Worm (Caenorhabditis elegans) whole organism, L1 larva: ENCODE results near the gene rsp-3.
A peak's percentile ranks its signal among the peaks of the same experiment; 100 is the strongest.

Experiments used
- C04F5.9 ChIP-seq: sonication (generic microtip); optimal IDR thresholded peaks from 2 replicates; lab custom pipeline; 2016; ENCODE audit warnings: missing genetic modification characterization, missing compliant biosample characterization
- C34B4.2 ChIP-seq: sonication (generic microtip); optimal IDR thresholded peaks from 2 replicates; lab custom pipeline; 2017; ENCODE audit warnings: mild to moderate bottlenecking, missing genetic modification characterization, missing compliant biosample characterization
- F16B12.6 ChIP-seq: fragments of 150-350 bp; optimal IDR thresholded peaks from 2 replicates; lab custom pipeline; 2014; ENCODE audit warnings: missing biosample characterization, missing genetic modification characterization
- Y116A8C.19 ChIP-seq: sonication (generic microtip); optimal IDR thresholded peaks from 2 replicates; lab custom pipeline; 2016; ENCODE audit warnings: missing compliant biosample characterization, missing genetic modification characterization, borderline replicate concordance
- aha-1 ChIP-seq: fragments of 150-350 bp; optimal IDR thresholded peaks from 2 replicates; lab custom pipeline; 2014; ENCODE audit warnings: missing biosample characterization, missing genetic modification characterization
- alr-1 ChIP-seq: fragments of 200-800 bp; sonication (Bioruptor generic); optimal IDR thresholded peaks from 2 replicates; lab custom pipeline; 2018; ENCODE audit warnings: borderline replicate concordance, mild to moderate bottlenecking, missing genetic modification characterization, missing compliant biosample characterization
- aly-2 ChIP-seq: fragments of 150-350 bp; optimal IDR thresholded peaks from 2 replicates; lab custom pipeline; 2014; ENCODE audit warnings: missing biosample characterization, missing genetic modification characterization
- ceh-63 ChIP-seq: fragments of 200-800 bp; sonication (Bioruptor generic); optimal IDR thresholded peaks from 2 replicates; lab custom pipeline; 2018; ENCODE audit warnings: mild to moderate bottlenecking, missing genetic modification characterization, missing compliant biosample characterization
- ceh-90 ChIP-seq: sonication (generic microtip); optimal IDR thresholded peaks from 2 replicates; lab custom pipeline; 2016; ENCODE audit warnings: missing genetic modification characterization, missing compliant biosample characterization
- ces-1 ChIP-seq: fragments of 150-350 bp; optimal IDR thresholded peaks from 2 replicates; lab custom pipeline; 2014; ENCODE audit warnings: missing biosample characterization, missing genetic modification reagents, missing genetic modification characterization
- dpl-1 ChIP-seq, 3 experiments: fragments of 150-350 bp in 2 of 3; sonication (generic microtip) in 1 of 3; optimal IDR thresholded peaks; 2 replicates each; lab custom pipeline; 2014 to 2017; ENCODE audit warnings: missing biosample characterization in 3 of 3, missing genetic modification characterization in 3 of 3, missing genetic modification reagents in 3 of 3
- dsc-1 ChIP-seq: sonication (generic microtip); optimal IDR thresholded peaks from 2 replicates; lab custom pipeline; 2016; ENCODE audit warnings: mild to moderate bottlenecking, missing genetic modification characterization, missing compliant biosample characterization
- efl-1 ChIP-seq, 4 experiments: fragments of 150-350 bp; optimal IDR thresholded peaks in 3 of 4; peaks in 1 of 4; 1 replicate in 1 of 4; 2 replicates in 3 of 4; lab custom pipeline; 2014; ENCODE audit warnings: missing biosample characterization in 2 of 4, missing genetic modification characterization in 2 of 4, missing genetic modification reagents in 2 of 4
- elt-2 ChIP-seq: sonication (generic microtip); optimal IDR thresholded peaks from 2 replicates; lab custom pipeline; 2016; ENCODE audit warnings: missing genetic modification characterization, mild to moderate bottlenecking, inconsistent platforms, missing compliant biosample characterization, missing genetic modification reagents
- ets-5 ChIP-seq: fragments of 200-800 bp; sonication (Bioruptor generic); IDR thresholded peaks from 2 replicates; pipeline ENCODE4 v1.3.6; 2022; ENCODE audit warnings: missing genetic modification characterization, missing compliant biosample characterization
- fkh-10 ChIP-seq: sonication (generic microtip); optimal IDR thresholded peaks from 2 replicates; lab custom pipeline; 2017; ENCODE audit warnings: missing biosample characterization, missing genetic modification reagents, missing genetic modification characterization
- fkh-4 ChIP-seq: sonication (generic microtip); optimal IDR thresholded peaks from 2 replicates; lab custom pipeline; 2016; ENCODE audit warnings: missing compliant biosample characterization, missing genetic modification characterization, borderline replicate concordance
- grh-1 ChIP-seq: fragments of 200-800 bp; sonication (Bioruptor generic); IDR thresholded peaks from 2 replicates; pipeline ENCODE4 v1.3.6; 2022; ENCODE audit warnings: missing genetic modification reagents, missing genetic modification characterization, missing compliant biosample characterization
- hlh-4 ChIP-seq: sonication (generic microtip); optimal IDR thresholded peaks from 2 replicates; lab custom pipeline; 2016; ENCODE audit warnings: mild to moderate bottlenecking, missing genetic modification characterization, missing compliant biosample characterization
- hpl-2 ChIP-seq: fragments of 150-350 bp; optimal IDR thresholded peaks from 2 replicates; lab custom pipeline; 2014; ENCODE audit warnings: missing biosample characterization, missing genetic modification reagents, missing genetic modification characterization
- isw-1 ChIP-seq: fragments of 200-800 bp; sonication (Bioruptor generic); IDR thresholded peaks from 2 replicates; pipeline ENCODE4 v1.3.6; 2022; ENCODE audit warnings: missing genetic modification characterization, missing compliant biosample characterization
- lin-13 ChIP-seq: fragments of 150-350 bp; optimal IDR thresholded peaks from 2 replicates; lab custom pipeline; 2014; ENCODE audit warnings: missing biosample characterization, missing genetic modification reagents, missing genetic modification characterization
- lin-14 ChIP-seq: fragments of 200-800 bp; sonication (Bioruptor generic); optimal IDR thresholded peaks from 2 replicates; lab custom pipeline; 2018; ENCODE audit warnings: mild to moderate bottlenecking, missing genetic modification characterization, moderate library complexity, missing compliant biosample characterization
- lin-15B ChIP-seq: fragments of 150-350 bp; sonication (generic microtip); optimal IDR thresholded peaks from 3 replicates; lab custom pipeline; 2014; ENCODE audit warnings: missing biosample characterization, missing genetic modification characterization
- lin-35 ChIP-seq, 2 experiments: fragments of 150-350 bp; optimal IDR thresholded peaks; 2 replicates each; lab custom pipeline; 2014; ENCODE audit warnings: missing biosample characterization in 2 of 2, missing genetic modification characterization in 2 of 2, missing genetic modification reagents in 2 of 2
- lin-39 ChIP-seq: fragments of 150-350 bp; optimal IDR thresholded peaks from 2 replicates; lab custom pipeline; 2014; ENCODE audit warnings: missing biosample characterization, missing genetic modification reagents, missing genetic modification characterization
- lir-3 ChIP-seq: sonication (generic microtip); optimal IDR thresholded peaks from 2 replicates; lab custom pipeline; 2016; ENCODE audit warnings: mild to moderate bottlenecking, missing genetic modification characterization, moderate library complexity, missing compliant biosample characterization; ENCODE audit not compliant: poor library complexity
- lsy-2 ChIP-seq, 2 experiments: fragments of 150-350 bp; optimal IDR thresholded peaks; 2 replicates each; lab custom pipeline; 2014; ENCODE audit warnings: missing biosample characterization in 2 of 2, missing genetic modification characterization in 2 of 2
- mab-9 ChIP-seq: fragments of 200-800 bp; sonication (Bioruptor generic); IDR thresholded peaks from 2 replicates; pipeline ENCODE4 v1.3.6; 2022; ENCODE audit warnings: missing genetic modification reagents, missing genetic modification characterization, missing compliant biosample characterization
- mef-2 ChIP-seq: fragments of 150-350 bp; optimal IDR thresholded peaks from 2 replicates; lab custom pipeline; 2014; ENCODE audit warnings: missing biosample characterization, missing genetic modification characterization
- mep-1 ChIP-seq: fragments of 150-350 bp; optimal IDR thresholded peaks from 2 replicates; lab custom pipeline; 2014; ENCODE audit warnings: missing biosample characterization, missing genetic modification characterization
- nhr-20 ChIP-seq: sonication (generic microtip); optimal IDR thresholded peaks from 2 replicates; lab custom pipeline; 2016; ENCODE audit warnings: mild to moderate bottlenecking, missing genetic modification characterization, missing compliant biosample characterization
- nhr-28 ChIP-seq: fragments of 150-350 bp; optimal IDR thresholded peaks from 2 replicates; lab custom pipeline; 2014; ENCODE audit warnings: missing biosample characterization, missing genetic modification characterization
- nhr-47 ChIP-seq: sonication (generic microtip); optimal IDR thresholded peaks from 2 replicates; lab custom pipeline; 2016; ENCODE audit warnings: mild to moderate bottlenecking, missing genetic modification characterization, moderate library complexity, missing compliant biosample characterization
- nhr-76 ChIP-seq: sonication (generic microtip); optimal IDR thresholded peaks from 2 replicates; lab custom pipeline; 2017; ENCODE audit warnings: missing biosample characterization, missing genetic modification characterization
- nhr-77 ChIP-seq: fragments of 150-350 bp; optimal IDR thresholded peaks from 2 replicates; lab custom pipeline; 2014; ENCODE audit warnings: missing biosample characterization, missing genetic modification characterization
- nhr-85 ChIP-seq: sonication (generic microtip); peaks from one replicate; lab custom pipeline; 2016; ENCODE audit warnings: missing genetic modification characterization, inconsistent platforms, missing compliant biosample characterization
- pqm-1 ChIP-seq: sonication (generic microtip); optimal IDR thresholded peaks from 3 replicates; lab custom pipeline; 2017; ENCODE audit warnings: missing biosample characterization, missing genetic modification characterization
- rnt-1 ChIP-seq: sonication (generic microtip); optimal IDR thresholded peaks from 2 replicates; lab custom pipeline; 2016; ENCODE audit warnings: mild to moderate bottlenecking, missing genetic modification characterization, moderate library complexity, missing compliant biosample characterization
- snpc-4 ChIP-seq: fragments of 150-350 bp; optimal IDR thresholded peaks from 2 replicates; lab custom pipeline; 2014; ENCODE audit warnings: missing biosample characterization, missing genetic modification characterization
- sox-4 ChIP-seq: sonication (generic microtip); optimal IDR thresholded peaks from 2 replicates; lab custom pipeline; 2016; ENCODE audit warnings: missing genetic modification characterization, missing compliant biosample characterization
- unc-130 ChIP-seq: fragments of 150-350 bp; optimal IDR thresholded peaks from 2 replicates; lab custom pipeline; 2017; ENCODE audit warnings: missing biosample characterization, missing genetic modification characterization, inconsistent platforms
- unc-98 ChIP-seq: fragments of 200-800 bp; sonication (Bioruptor generic); IDR thresholded peaks from 2 replicates; pipeline ENCODE4 v1.3.6; 2022; ENCODE audit warnings: missing genetic modification characterization, missing compliant biosample characterization
- vab-15 ChIP-seq: sonication (generic microtip); optimal IDR thresholded peaks from 2 replicates; lab custom pipeline; 2017; ENCODE audit warnings: missing genotype, mild to moderate bottlenecking, missing genetic modification characterization, missing compliant biosample characterization
- xbp-1 ChIP-seq: sonication (generic microtip); optimal IDR thresholded peaks from 2 replicates; lab custom pipeline; 2016; ENCODE audit warnings: missing genetic modification characterization, missing compliant biosample characterization
- zag-1 ChIP-seq: fragments of 150-350 bp; optimal IDR thresholded peaks from 2 replicates; lab custom pipeline; 2014; ENCODE audit warnings: missing biosample characterization, missing genetic modification characterization
- ztf-11 ChIP-seq, 2 experiments: sonication (generic microtip); optimal IDR thresholded peaks; 2 replicates each; lab custom pipeline; 2016 to 2017; ENCODE audit warnings: missing genetic modification characterization in 2 of 2, missing biosample characterization in 1 of 2, missing compliant biosample characterization in 1 of 2
- ztf-4 ChIP-seq: fragments of 150-350 bp; optimal IDR thresholded peaks from 2 replicates; lab custom pipeline; 2014; ENCODE audit warnings: missing biosample characterization, missing genetic modification characterization

rsp-3 gene

ce11 chrIII:12687872-12688375, at the start of gene rsp-3, which contains the start of gene spin-4 (continued):
- TF ChIP-seq efl-1 (optimal IDR thresholded peaks at IDR 0.05; lab: Kevin White, UChicago) (peak; percentile 91 to 93), efl-1 (GFP tag; optimal IDR thresholded peaks at IDR 0.05 in 1 of 2; lab: Kevin White, UChicago) (peak; percentile 91 to 99), lin-15B (peak; percentile 92)

ce11 chrIII:12728149-12728548, 40.4 kb upstream of the rsp-3 start:
- TF ChIP-seq alr-1 (tag; lab: Kevin White, UChicago) (peak; percentile 86), ceh-63 (peak; percentile 14), ztf-11 (tag; optimal IDR thresholded peaks at IDR 0.05; lab: Kevin White, UChicago) (no peak)

ce11 chrIII:12714266-12714665, 26.5 kb upstream of the rsp-3 start, which contains the start of gene ssl-1:
TSS of gene ssl-1 (plus strand) at chrIII:12714566.
- TF ChIP-seq dpl-1 (GFP tag; optimal IDR thresholded peaks at IDR 0.05; lab: Kevin White, UChicago) (no peak), C04F5.9 (tag; lab: Kevin White, UChicago) (no peak), ces-1 (GFP tag; lab: Kevin White, UChicago) (no peak), lin-13 (no peak), nhr-76 (no peak)
- TF ChIP-seq, all 84 proteins: peak for 0

- TF ChIP-seq elt-2 (tag; lab: Kevin White, UChicago) (no peak), unc-130 (tag; lab: Kevin White, UChicago) (no peak), lir-3 (no peak), lin-35 (GFP tag; optimal IDR thresholded peaks at IDR 0.05; lab: Kevin White, UChicago) (peak; percentile 33 to 78), mep-1 (tag; lab: Kevin White, UChicago) (no peak), nhr-85 (tag; lab: Kevin White, UChicago) (no peak), rnt-1 (tag; lab: Kevin White, UChicago) (no peak), lsy-2 (tag; optimal IDR thresholded peaks at IDR 0.05; lab: Kevin White, UChicago) (peak; percentile 21 to 58), ztf-4 (no peak), zag-1 (tag; lab: Kevin White, UChicago) (no peak), vab-15 (no peak), hpl-2 (no peak), ces-1 (GFP tag; lab: Kevin White, UChicago) (no peak), hlh-4 (tag; lab: Kevin White, UChicago) (no peak), dsc-1 (tag; lab: Kevin White, UChicago) (peak; percentile 51), nhr-20 (tag; lab: Kevin White, UChicago) (no peak), unc-98 (GFP tag; lab: Robert Waterston, UW) (no peak), mef-2 (tag; lab: Kevin White, UChicago) (no peak), Y116A8C.19 (tag; lab: Kevin White, UChicago) (no peak), lin-39 (tag; lab: Kevin White, UChicago) (no peak), nhr-47 (tag; lab: Kevin White, UChicago) (peak; percentile 35), nhr-77 (tag; lab: Kevin White, UChicago) (no peak), snpc-4 (tag; lab: Kevin White, UChicago) (no peak), fkh-4 (tag; lab: Kevin White, UChicago) (no peak), pqm-1 (tag; lab: Kevin White, UChicago) (no peak), aly-2 (tag; lab: Kevin White, UChicago) (no peak), grh-1 (GFP tag; lab: Robert Waterston, UW) (no peak), F16B12.6 (peak; percentile 49), ceh-90 (tag; lab: Kevin White, UChicago) (no peak), sox-4 (tag; lab: Kevin White, UChicago) (no peak), isw-1 (GFP tag; lab: Robert Waterston, UW) (no peak), mab-9 (GFP tag; lab: Robert Waterston, UW) (no peak), lin-14 (no peak), nhr-28 (tag; lab: Kevin White, UChicago) (no peak), C34B4.2 (tag; lab: Kevin White, UChicago) (no peak), ets-5 (GFP tag; lab: Robert Waterston, UW) (no peak), aha-1 (tag; lab: Kevin White, UChicago) (no peak), xbp-1 (tag; lab: Kevin White, UChicago) (peak; percentile 21), fkh-10 (GFP tag; lab: Kevin White, UChicago) (no peak)
Measured at ce11 chrIII:12713862-12714261, 26.1 kb upstream of the rsp-3 start.
